Worm (Caenorhabditis elegans) whole organism, L3 larva: ENCODE data around the gene sdz-35.
"Not testable (repeated sequence)": the region's sequence is repeated elsewhere in the genome, so short reads cannot be mapped to it uniquely, and the experiment has no call there.

ENCODE experiments used
- ceh-28 ChIP-seq: fragments of 150-350 bp; optimal IDR thresholded peaks from 2 replicates; lab custom pipeline; 2014; ENCODE audit warnings: missing biosample characterization, missing genetic modification reagents, missing genetic modification characterization
- egl-27 ChIP-seq: sonication (generic microtip); optimal IDR thresholded peaks from 4 replicates; lab custom pipeline; 2017; ENCODE audit warnings: missing biosample characterization, missing genetic modification reagents, missing genetic modification characterization
- elt-1 ChIP-seq: fragments of 150-350 bp; optimal IDR thresholded peaks from 2 replicates; lab custom pipeline; 2014; ENCODE audit warnings: missing biosample characterization, missing genetic modification characterization
- nhr-76 ChIP-seq: fragments of 150-350 bp; sonication (generic microtip); optimal IDR thresholded peaks from 5 replicates; lab custom pipeline; 2014; ENCODE audit warnings: missing biosample characterization, missing genetic modification characterization
- skn-1 ChIP-seq: fragments of 150-350 bp; optimal IDR thresholded peaks from 2 replicates; lab custom pipeline; 2014; ENCODE audit warnings: missing biosample characterization, missing genetic modification characterization
- snpc-4 ChIP-seq: fragments of 150-350 bp; optimal IDR thresholded peaks from 2 replicates; lab custom pipeline; 2014; ENCODE audit warnings: missing biosample characterization, missing genetic modification characterization
- ztf-11 ChIP-seq: fragments of 150-350 bp; optimal IDR thresholded peaks from 2 replicates; lab custom pipeline; 2014; ENCODE audit warnings: missing biosample characterization, missing genetic modification characterization

DNA sequence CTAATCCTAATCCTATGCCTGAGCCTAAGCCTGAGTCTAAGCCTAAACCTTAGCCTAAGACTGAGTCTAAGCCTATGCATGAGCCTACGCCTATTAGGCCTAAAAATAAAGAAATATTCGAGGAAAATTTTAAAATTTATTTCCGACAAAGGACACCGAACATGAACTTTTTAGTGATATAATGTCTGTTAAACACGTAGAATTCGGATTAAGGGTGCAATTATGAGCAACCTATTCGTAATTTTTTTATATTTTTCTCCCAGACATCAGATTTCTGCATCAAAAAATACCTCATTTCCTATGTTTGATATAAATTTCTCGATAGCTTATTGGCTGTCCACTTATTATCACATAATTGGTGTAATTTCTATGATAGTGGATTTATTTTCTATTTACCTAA lies 19.5 kb downstream of the sdz-35 start, which contains the start of gene Y27F2A.11:
- TF ChIP-seq egl-27 (tag; lab: Kevin White, UChicago); ceh-28; nhr-76; elt-1; snpc-4 (tag; lab: Kevin White, UChicago); skn-1 (tag; lab: Kevin White, UChicago); ztf-11 (tag; lab: Kevin White, UChicago): not testable (repeated sequence)
